Fruit fly (Drosophila melanogaster) whole organism: ENCODE results near the gene CG4650.

ENCODE experiments used
- EcR ChIP-seq, 2 experiments: fragments of >200 bp; optimal IDR thresholded peaks; 2 replicates each; lab custom pipeline; 2017; ENCODE audit warnings: missing biosample characterization in 2 of 2, missing genetic modification characterization in 2 of 2, missing genetic modification reagents in 2 of 2
- pan ChIP-seq: fragments of >200 bp; optimal IDR thresholded peaks from 2 replicates; lab custom pipeline; 2017
- psq ChIP-seq: fragments of >200 bp; optimal IDR thresholded peaks from 2 replicates; lab custom pipeline; 2017

- TF ChIP-seq psq (lab: Kevin White, UChicago) (no peak), EcR (GFP tag; optimal IDR thresholded peaks at IDR 0.05; lab: Kevin White, UChicago) (no peak), pan (lab: Kevin White, UChicago) (no peak)
Observed at dm6 chr2L:14745068-14745467, 29.7 kb downstream of the CG4650 start, which contains the start of gene CG42587.
